Fruit fly (Drosophila melanogaster) whole organism, adult: Measurements from ENCODE around the gene mael.
"Not testable (repeated sequence)": the region's sequence is repeated elsewhere in the genome, so short reads cannot be mapped to it uniquely, and the experiment has no call there.

Experiments
- CG11617 ChIP-seq: fragments of 200-800 bp; sonication (Bioruptor generic); optimal IDR thresholded peaks from 2 replicates; lab custom pipeline; 2017; ENCODE audit warnings: mild to moderate bottlenecking, missing biosample characterization, missing genetic modification reagents, missing genetic modification characterization
- CG12768 ChIP-seq: fragments of 200-800 bp; sonication (Bioruptor generic); optimal IDR thresholded peaks from 2 replicates; lab custom pipeline; 2017; ENCODE audit warnings: missing biosample characterization, missing genetic modification characterization, mild to moderate bottlenecking, moderate library complexity, missing genetic modification reagents
- CG14711 ChIP-seq: fragments of 200-800 bp; sonication (Bioruptor generic); optimal IDR thresholded peaks from 2 replicates; lab custom pipeline; 2018; ENCODE audit warnings: missing biosample characterization, mild to moderate bottlenecking, missing genetic modification characterization, moderate library complexity
- CG1620 ChIP-seq: fragments of 200-800 bp; sonication (Bioruptor generic); optimal IDR thresholded peaks from 2 replicates; lab custom pipeline; 2016; ENCODE audit warnings: missing biosample characterization, missing genetic modification characterization
- CG33017 ChIP-seq: fragments of 200-800 bp; sonication (Bioruptor generic); optimal IDR thresholded peaks from 2 replicates; lab custom pipeline; 2018; ENCODE audit warnings: missing biosample characterization, mild to moderate bottlenecking, missing genetic modification characterization, moderate library complexity
- CG5204 ChIP-seq: fragments of 200-800 bp; sonication (Bioruptor generic); optimal IDR thresholded peaks from 2 replicates; lab custom pipeline; 2016; ENCODE audit warnings: missing biosample characterization, missing genetic modification characterization
- CG7045 ChIP-seq: fragments of 200-800 bp; sonication (Bioruptor generic); optimal IDR thresholded peaks from 2 replicates; lab custom pipeline; 2017; ENCODE audit warnings: missing biosample characterization, mild to moderate bottlenecking, missing genetic modification characterization
- CG7101 ChIP-seq: fragments of 200-800 bp; sonication (Bioruptor generic); optimal IDR thresholded peaks from 2 replicates; lab custom pipeline; 2018; ENCODE audit warnings: missing biosample characterization, mild to moderate bottlenecking, missing genetic modification characterization, moderate library complexity
- Clk ChIP-seq: fragments of 200-800 bp; sonication (Bioruptor generic); optimal IDR thresholded peaks from 2 replicates; lab custom pipeline; 2017; ENCODE audit warnings: missing biosample characterization, missing genetic modification characterization
- Crg-1 ChIP-seq: fragments of 200-800 bp; sonication (Bioruptor generic); optimal IDR thresholded peaks from 2 replicates; lab custom pipeline; 2016; ENCODE audit warnings: missing biosample characterization, missing genetic modification characterization
- Hr96 ChIP-seq: fragments of 200-800 bp; sonication (Bioruptor generic); optimal IDR thresholded peaks from 2 replicates; lab custom pipeline; 2016; ENCODE audit warnings: missing biosample characterization, missing genetic modification characterization
- Mnt ChIP-seq: fragments of 200-800 bp; sonication (Bioruptor generic); optimal IDR thresholded peaks from 2 replicates; lab custom pipeline; 2016; ENCODE audit warnings: missing biosample characterization, mild to moderate bottlenecking, missing genetic modification characterization
- bab1 ChIP-seq: fragments of 200-800 bp; sonication (Bioruptor generic); optimal IDR thresholded peaks from 3 replicates; lab custom pipeline; 2019; ENCODE audit warnings: missing biosample characterization, mild to moderate bottlenecking, missing genetic modification characterization, moderate library complexity
- cic ChIP-seq: fragments of 200-800 bp; sonication (Bioruptor generic); optimal IDR thresholded peaks from 2 replicates; lab custom pipeline; 2017; ENCODE audit warnings: missing biosample characterization, mild to moderate bottlenecking, missing genetic modification characterization, moderate library complexity
- cnc ChIP-seq, 2 experiments: fragments of >200 bp; optimal IDR thresholded peaks; 2 replicates each; lab custom pipeline; 2017
- kay ChIP-seq: fragments of 200-800 bp; sonication (Bioruptor generic); peaks from one replicate; lab custom pipeline; 2016; ENCODE audit warnings: missing biosample characterization, missing genetic modification characterization, borderline replicate concordance
- ovo ChIP-seq: fragments of 200-800 bp; sonication (Bioruptor generic); optimal IDR thresholded peaks from 2 replicates; lab custom pipeline; 2016; ENCODE audit warnings: missing biosample characterization, missing genetic modification characterization
- pad ChIP-seq: fragments of 200-800 bp; sonication (Bioruptor generic); optimal IDR thresholded peaks from 3 replicates; lab custom pipeline; 2017; ENCODE audit warnings: missing biosample characterization, missing genetic modification characterization, mild to moderate bottlenecking, moderate library complexity, missing genetic modification reagents
- tj ChIP-seq: fragments of 200-800 bp; sonication (Bioruptor generic); optimal IDR thresholded peaks from 3 replicates; lab custom pipeline; 2017; ENCODE audit warnings: missing biosample characterization, mild to moderate bottlenecking, missing genetic modification characterization, moderate library complexity
- toe ChIP-seq: fragments of 200-800 bp; sonication (Bioruptor generic); optimal IDR thresholded peaks from 2 replicates; lab custom pipeline; 2016; ENCODE audit warnings: missing biosample characterization, missing genetic modification characterization

mael gene

dm6 chr3L:22720694-22721270 is at the start of gene mael:
Gene mael (plus strand): TSS chr3L:22721203.
- TF ChIP-seq Clk (GFP tag; lab: Kevin White, UChicago); Crg-1; CG7045 (GFP tag; lab: Kevin White, UChicago): not testable (repeated sequence)

DNA sequence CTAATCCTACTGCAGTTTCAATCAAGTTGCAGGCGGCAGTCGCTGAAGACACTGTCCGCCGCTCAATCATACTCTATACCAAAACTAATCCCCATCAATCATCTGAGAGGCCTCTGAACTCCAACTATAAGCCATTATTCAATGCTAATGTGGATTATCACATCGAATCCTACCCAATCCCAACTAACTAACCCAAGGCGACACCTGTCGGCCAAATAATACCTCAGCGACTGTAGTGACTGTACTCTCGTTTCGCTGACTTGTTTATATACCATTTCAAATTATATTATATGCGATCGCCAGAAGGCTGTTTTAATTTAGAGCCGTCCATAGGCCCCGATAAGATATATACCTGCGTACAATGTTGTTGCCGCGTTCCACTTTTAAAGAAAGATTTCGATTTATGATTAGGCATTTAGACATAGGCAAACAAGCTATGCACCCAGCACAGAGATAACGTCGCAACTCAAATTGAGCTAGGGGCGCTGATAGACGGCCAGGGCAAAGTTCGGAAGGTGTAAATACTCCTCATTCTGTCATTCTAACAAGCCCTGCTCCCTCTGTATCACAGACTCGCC is 49.2 kb upstream of the mael start:
- no peak for TF ChIP-seq Clk (GFP tag; lab: Kevin White, UChicago)
- TF ChIP-seq CG11617 = no peak
- TF ChIP-seq cnc (optimal IDR thresholded peaks at IDR 0.05; lab: Kevin White, UChicago) = no peak
- no peak for TF ChIP-seq kay (GFP tag; lab: Kevin White, UChicago)
- TF ChIP-seq toe (GFP tag; lab: Kevin White, UChicago) = no peak
- no peak for TF ChIP-seq CG12768 (GFP tag; lab: Kevin White, UChicago)
- TF ChIP-seq CG33017 (tag; lab: Kevin White, UChicago) = no peak
- no peak for TF ChIP-seq cic
- no peak for TF ChIP-seq ovo
- no peak for TF ChIP-seq CG7101 (tag; lab: Kevin White, UChicago)
- no peak for TF ChIP-seq CG5204 (GFP tag; lab: Kevin White, UChicago)

DNA sequence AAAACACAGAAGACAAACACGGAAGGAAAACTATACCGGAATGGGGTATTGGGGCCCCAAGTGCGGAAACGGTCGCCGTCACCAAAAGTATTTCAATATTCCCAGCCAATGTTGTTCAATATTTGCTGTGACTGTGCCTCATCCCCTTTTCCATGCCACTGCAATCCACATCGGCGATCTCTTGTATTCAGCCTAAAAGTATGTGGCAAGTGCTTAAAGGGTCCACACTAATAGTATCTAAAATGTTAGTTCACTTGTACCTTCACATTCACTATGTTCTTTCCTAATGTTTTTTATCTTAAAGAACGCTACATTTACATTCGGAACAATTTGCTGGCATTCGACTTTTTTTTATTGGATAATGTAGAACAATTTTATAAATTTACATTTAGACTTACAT is 40.1 kb upstream of the mael start:
- TF ChIP-seq pad (GFP tag; lab: Kevin White, UChicago) = no peak

DNA sequence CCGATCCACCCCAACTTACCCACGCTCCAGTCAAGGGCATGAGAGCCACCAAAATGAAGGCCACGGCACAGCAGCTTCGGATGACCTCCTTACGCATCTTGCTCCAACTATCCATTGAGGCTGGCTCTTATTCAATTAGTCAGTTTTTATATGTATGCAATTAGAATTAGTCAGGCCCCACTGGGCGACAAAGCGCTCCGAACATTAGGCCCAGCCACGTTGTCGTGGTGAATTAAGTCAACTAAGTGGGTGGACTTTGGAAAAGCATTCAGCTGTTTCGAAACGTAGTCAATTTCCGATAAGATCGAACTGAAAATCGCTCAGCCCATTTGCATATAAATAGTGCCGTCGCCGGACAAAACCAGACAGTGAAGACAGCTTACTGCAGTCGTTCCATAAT is 34.0 kb upstream of the mael start, which contains the start of the genes CG14455 and CG14456:
Gene CG14455, minus strand, starts transcription at position 101 of the 400 bp plus-strand sequence.
Gene CG14456, plus strand, starts transcription at position 236 of the 400 bp plus-strand sequence.
- TF ChIP-seq CG12768 (GFP tag; lab: Kevin White, UChicago) (no peak), CG33017 (tag; lab: Kevin White, UChicago) (no peak), toe (GFP tag; lab: Kevin White, UChicago) (no peak), kay (GFP tag; lab: Kevin White, UChicago) (no peak), pad (GFP tag; lab: Kevin White, UChicago) (no peak), CG1620 (GFP tag; lab: Kevin White, UChicago) (no peak), bab1 (no peak), CG11617 (no peak)

DNA sequence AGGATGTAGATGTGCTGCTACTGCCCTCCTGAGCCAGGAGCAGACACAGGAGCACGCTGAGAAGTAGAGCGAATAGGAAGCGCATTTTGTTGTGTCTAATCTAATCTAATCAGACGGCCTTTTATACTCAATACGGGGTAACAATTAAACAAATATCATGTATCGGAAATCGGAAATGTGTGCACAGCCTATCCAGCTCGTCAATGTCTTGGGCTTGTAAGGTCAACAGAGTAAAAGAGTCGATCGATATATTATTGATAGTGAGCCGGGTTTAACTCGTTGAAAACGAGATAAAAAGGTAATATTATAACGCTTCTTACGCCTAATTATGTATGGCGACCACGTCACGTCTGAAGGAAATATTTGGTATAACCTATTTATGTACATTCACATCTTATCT is 28.6 kb upstream of the mael start, which contains the start of gene CG14454:
Gene CG14454, minus strand, starts transcription at position 101 of the 400 bp plus-strand sequence.
- TF ChIP-seq CG14711 (tag; lab: Kevin White, UChicago); kay (GFP tag; lab: Kevin White, UChicago); cic: not testable (repeated sequence)

DNA sequence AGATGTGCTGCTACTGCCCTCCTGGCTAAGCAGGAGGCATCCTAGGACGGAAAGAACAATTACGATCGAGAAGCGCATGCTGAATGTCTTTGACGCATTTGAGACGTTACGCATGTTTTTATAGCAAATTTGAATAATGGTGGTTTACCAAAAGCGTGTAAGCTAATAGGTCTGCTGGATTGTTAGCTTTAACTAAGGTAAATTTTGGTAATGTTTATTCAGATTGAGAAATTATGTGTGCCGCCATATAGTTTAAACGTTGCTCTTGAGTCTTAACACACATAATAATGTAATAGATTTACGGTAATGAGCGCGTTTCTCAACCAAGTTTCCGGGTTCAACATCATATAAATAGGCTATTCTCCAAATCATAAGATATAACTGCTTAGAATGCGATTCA is 27.3 kb upstream of the mael start, which contains the start of the genes CG12546 and CG14453:
Gene CG12546, minus strand, starts transcription at position 101 of the 400 bp plus-strand sequence.
Gene CG14453, plus strand, starts transcription at position 372 of the 400 bp plus-strand sequence.
- no peak for TF ChIP-seq CG11617
- no peak for TF ChIP-seq kay (GFP tag; lab: Kevin White, UChicago)
- no peak for TF ChIP-seq CG14711 (tag; lab: Kevin White, UChicago)
- no peak for TF ChIP-seq CG33017 (tag; lab: Kevin White, UChicago)
- no peak for TF ChIP-seq CG12768 (GFP tag; lab: Kevin White, UChicago)
- no peak for TF ChIP-seq pad (GFP tag; lab: Kevin White, UChicago)
- TF ChIP-seq Mnt (GFP tag; lab: Kevin White, UChicago) = no peak
- no peak for TF ChIP-seq tj
- no peak for TF ChIP-seq CG7101 (tag; lab: Kevin White, UChicago)
- TF ChIP-seq CG5204 (GFP tag; lab: Kevin White, UChicago) = no peak
- no peak for TF ChIP-seq Hr96 (GFP tag; lab: Kevin White, UChicago)
- TF ChIP-seq CG1620 (GFP tag; lab: Kevin White, UChicago) = no peak
- no peak for TF ChIP-seq Crg-1
- no peak for TF ChIP-seq cic
- TF ChIP-seq Clk (GFP tag; lab: Kevin White, UChicago) = no peak
- no peak for TF ChIP-seq CG7045 (GFP tag; lab: Kevin White, UChicago)

dm6 chr3L:22695653-22696052 is 25.4 kb upstream of the mael start, which contains the start of gene CG14452:
Gene CG14452 (plus strand): TSS chr3L:22695953.
- TF ChIP-seq CG5204 (GFP tag; lab: Kevin White, UChicago) (no peak), bab1 (no peak), CG33017 (tag; lab: Kevin White, UChicago) (no peak), pad (GFP tag; lab: Kevin White, UChicago) (no peak), Hr96 (GFP tag; lab: Kevin White, UChicago) (no peak), cnc (optimal IDR thresholded peaks at IDR 0.05; lab: Kevin White, UChicago) (no peak), CG7101 (tag; lab: Kevin White, UChicago) (no peak), Crg-1 (no peak), CG12768 (GFP tag; lab: Kevin White, UChicago) (no peak)
